Worm (Caenorhabditis elegans) whole organism, L4 larva: ENCODE measurements around the gene sre-21.
A peak's percentile ranks its signal among the peaks of the same experiment; 100 is the strongest.

Experiments used
- F26F4.8 ChIP-seq: fragments of 200-800 bp; sonication (Bioruptor generic); conservative IDR thresholded peaks from 2 replicates; pipeline ENCODE4 v1.3.6; 2022; ENCODE audit warnings: missing genetic modification characterization, missing compliant biosample characterization
- F44E2.7 ChIP-seq: fragments of 200-800 bp; sonication (Bioruptor generic); IDR thresholded peaks from 2 replicates; pipeline ENCODE4 v2.1.2; 2022; ENCODE audit warnings: missing genetic modification characterization, missing compliant biosample characterization
- F49E8.2 ChIP-seq: sonication (generic microtip); optimal IDR thresholded peaks from 2 replicates; lab custom pipeline; 2016; ENCODE audit warnings: missing compliant biosample characterization, mild to moderate bottlenecking, missing genetic modification characterization, borderline replicate concordance
- T20F7.1 ChIP-seq: fragments of 200-800 bp; sonication (Bioruptor generic); optimal IDR thresholded peaks from 2 replicates; lab custom pipeline; 2018; ENCODE audit warnings: mild to moderate bottlenecking, missing genetic modification characterization, missing compliant biosample characterization
- T26A8.4 ChIP-seq: fragments of 200-800 bp; sonication (Bioruptor generic); IDR thresholded peaks from 2 replicates; pipeline ENCODE4 v1.3.6; 2022; ENCODE audit warnings: missing genetic modification characterization, missing compliant biosample characterization
- Y75B8A.6 ChIP-seq: fragments of 200-800 bp; sonication (Bioruptor generic); IDR thresholded peaks from 2 replicates; pipeline ENCODE4 v1.3.6; 2022; ENCODE audit warnings: missing genetic modification reagents, missing genetic modification characterization, missing compliant biosample characterization
- ZK337.2 ChIP-seq: fragments of 200-800 bp; sonication (Bioruptor generic); IDR thresholded peaks from 2 replicates; pipeline ENCODE4 v1.3.6; 2022; ENCODE audit warnings: missing genetic modification reagents, missing genetic modification characterization, missing compliant biosample characterization
- arid-1 ChIP-seq: fragments of 200-800 bp; sonication (Bioruptor generic); conservative IDR thresholded peaks from 2 replicates; pipeline ENCODE4 v1.3.6; 2022; ENCODE audit warnings: missing genetic modification reagents, missing genetic modification characterization, missing compliant biosample characterization
- attf-4 ChIP-seq: sonication (generic microtip); optimal IDR thresholded peaks from 3 replicates; lab custom pipeline; 2017; ENCODE audit warnings: missing biosample characterization, missing genetic modification characterization
- ceh-28 ChIP-seq: fragments of 150-350 bp; optimal IDR thresholded peaks from 2 replicates; lab custom pipeline; 2014; ENCODE audit warnings: missing biosample characterization, missing genetic modification reagents, missing genetic modification characterization
- ceh-32 ChIP-seq: sonication (generic microtip); optimal IDR thresholded peaks from 2 replicates; lab custom pipeline; 2016; ENCODE audit warnings: mild to moderate bottlenecking, missing genetic modification characterization, missing compliant biosample characterization; ENCODE audit not compliant: poor library complexity
- ceh-62 ChIP-seq: sonication (generic microtip); optimal IDR thresholded peaks from 2 replicates; lab custom pipeline; 2017; ENCODE audit warnings: missing biosample characterization, missing genetic modification characterization
- daf-12 ChIP-seq: fragments of 150-350 bp; optimal IDR thresholded peaks from 2 replicates; lab custom pipeline; 2014; ENCODE audit warnings: missing biosample characterization, missing genetic modification reagents, missing genetic modification characterization
- daf-16 ChIP-seq, 3 experiments: sonication (generic microtip); optimal IDR thresholded peaks; 2 replicates each; lab custom pipeline; 2016 to 2017; ENCODE audit warnings: missing genetic modification characterization in 3 of 3, missing genetic modification reagents in 3 of 3, mild to moderate bottlenecking in 2 of 3, missing compliant biosample characterization in 2 of 3, missing biosample characterization in 1 of 3, moderate library complexity in 1 of 3
- daf-19 ChIP-seq: fragments of 200-800 bp; sonication (Bioruptor generic); conservative IDR thresholded peaks from 2 replicates; pipeline ENCODE4 v1.3.6; 2022; ENCODE audit warnings: missing genetic modification characterization, missing compliant biosample characterization
- dmd-6 ChIP-seq: fragments of 200-800 bp; sonication (Bioruptor generic); IDR thresholded peaks from 2 replicates; pipeline ENCODE4 v1.3.6; 2022; ENCODE audit warnings: missing genetic modification reagents, missing genetic modification characterization, missing compliant biosample characterization
- dmd-8 ChIP-seq: fragments of 200-800 bp; sonication (Bioruptor generic); IDR thresholded peaks from 2 replicates; pipeline ENCODE4 v1.3.6; 2022; ENCODE audit warnings: missing genetic modification characterization, missing compliant biosample characterization
- dpl-1 ChIP-seq: fragments of 150-350 bp; optimal IDR thresholded peaks from 2 replicates; lab custom pipeline; 2014; ENCODE audit warnings: missing biosample characterization, missing genetic modification reagents, missing genetic modification characterization
- dve-1 ChIP-seq: sonication (generic microtip); optimal IDR thresholded peaks from 2 replicates; lab custom pipeline; 2017; ENCODE audit warnings: antibody characterized with exemption, mild to moderate bottlenecking, missing genetic modification characterization, missing compliant biosample characterization; ENCODE audit not compliant: insufficient read depth
- fos-1 ChIP-seq: fragments of 150-350 bp; optimal IDR thresholded peaks from 2 replicates; lab custom pipeline; 2014; ENCODE audit warnings: missing biosample characterization, missing genetic modification characterization
- hlh-11 ChIP-seq: fragments of 200-800 bp; sonication (Bioruptor generic); optimal IDR thresholded peaks from 2 replicates; lab custom pipeline; 2018; ENCODE audit warnings: mild to moderate bottlenecking, missing genetic modification characterization, missing compliant biosample characterization
- hmg-1.1 ChIP-seq: fragments of 200-800 bp; sonication (Bioruptor generic); IDR thresholded peaks from 2 replicates; pipeline ENCODE4 v1.3.6; 2022; ENCODE audit warnings: missing genetic modification reagents, missing genetic modification characterization, missing compliant biosample characterization
- lim-7 ChIP-seq: fragments of 200-800 bp; sonication (Bioruptor generic); IDR thresholded peaks from 2 replicates; pipeline ENCODE4 v1.3.6; 2022; ENCODE audit warnings: missing genetic modification characterization, missing compliant biosample characterization
- lin-13 ChIP-seq: fragments of 150-350 bp; optimal IDR thresholded peaks from 2 replicates; lab custom pipeline; 2014; ENCODE audit warnings: missing biosample characterization, missing genetic modification reagents, missing genetic modification characterization
- lin-29 ChIP-seq: fragments of 200-800 bp; sonication (Bioruptor generic); IDR thresholded peaks from 2 replicates; pipeline ENCODE4 v1.3.6; 2022; ENCODE audit warnings: missing genetic modification reagents, missing genetic modification characterization, missing compliant biosample characterization
- lin-38 ChIP-seq: fragments of 200-800 bp; sonication (Bioruptor generic); IDR thresholded peaks from 2 replicates; pipeline ENCODE4 v1.3.6; 2022; ENCODE audit warnings: missing genetic modification reagents, missing genetic modification characterization, missing compliant biosample characterization
- lin-39 ChIP-seq: fragments of 150-350 bp; optimal IDR thresholded peaks from 2 replicates; lab custom pipeline; 2014; ENCODE audit warnings: missing biosample characterization, missing genetic modification reagents, missing genetic modification characterization
- madf-9 ChIP-seq: fragments of 200-800 bp; sonication (Bioruptor generic); conservative IDR thresholded peaks from 2 replicates; pipeline ENCODE4 v1.3.6; 2022; ENCODE audit warnings: missing genetic modification reagents, missing genetic modification characterization, missing compliant biosample characterization
- mdl-1 ChIP-seq, 2 experiments: fragments of 150-350 bp in 1 of 2; sonication (generic microtip) in 1 of 2; optimal IDR thresholded peaks; 2 replicates each; lab custom pipeline; 2014 to 2017; ENCODE audit warnings: missing biosample characterization in 2 of 2, missing genetic modification characterization in 2 of 2
- mep-1 ChIP-seq: fragments of 150-350 bp; sonication (generic microtip); optimal IDR thresholded peaks from 3 replicates; lab custom pipeline; 2014; ENCODE audit warnings: missing biosample characterization, missing genetic modification characterization
- mxl-2 ChIP-seq: fragments of 200-800 bp; sonication (Bioruptor generic); conservative IDR thresholded peaks from 2 replicates; pipeline ENCODE4 v1.3.6; 2022; ENCODE audit warnings: missing genetic modification reagents, missing genetic modification characterization, missing compliant biosample characterization
- nhr-102 ChIP-seq: sonication (generic microtip); optimal IDR thresholded peaks from 2 replicates; lab custom pipeline; 2016; ENCODE audit warnings: mild to moderate bottlenecking, missing genetic modification characterization, moderate library complexity, missing compliant biosample characterization
- nhr-11 ChIP-seq: fragments of 150-350 bp; optimal IDR thresholded peaks from 2 replicates; lab custom pipeline; 2014; ENCODE audit warnings: missing biosample characterization, missing genetic modification characterization
- nhr-111 ChIP-seq: fragments of 200-800 bp; sonication (Bioruptor generic); optimal IDR thresholded peaks from 2 replicates; lab custom pipeline; 2018; ENCODE audit warnings: mild to moderate bottlenecking, missing genetic modification characterization, missing compliant biosample characterization
- nhr-237 ChIP-seq: sonication (generic microtip); optimal IDR thresholded peaks from 2 replicates; lab custom pipeline; 2017; ENCODE audit warnings: missing biosample characterization, missing genetic modification characterization
- nhr-28 ChIP-seq: fragments of 150-350 bp; optimal IDR thresholded peaks from 2 replicates; lab custom pipeline; 2014; ENCODE audit warnings: missing biosample characterization, missing genetic modification characterization
- nhr-48 ChIP-seq: sonication (generic microtip); optimal IDR thresholded peaks from 2 replicates; lab custom pipeline; 2016; ENCODE audit warnings: mild to moderate bottlenecking, missing genetic modification characterization, missing compliant biosample characterization
- pha-4 ChIP-seq, 2 experiments: fragments of 150-350 bp in 1 of 2; fragments of 200-800 bp in 1 of 2; sonication (Bioruptor generic) in 1 of 2; IDR thresholded peaks in 1 of 2; optimal IDR thresholded peaks in 1 of 2; 2 replicates each; pipeline versions ENCODE4 v1.3.6 to Lab custom; 2014 to 2022; ENCODE audit warnings: missing genetic modification characterization in 2 of 2, missing genetic modification reagents in 2 of 2, missing biosample characterization in 1 of 2, missing compliant biosample characterization in 1 of 2
- pqm-1 ChIP-seq: sonication (generic microtip); optimal IDR thresholded peaks from 2 replicates; lab custom pipeline; 2017; ENCODE audit warnings: missing biosample characterization, missing genetic modification characterization
- sdz-12 ChIP-seq: fragments of 200-800 bp; sonication (Bioruptor generic); optimal IDR thresholded peaks from 2 replicates; lab custom pipeline; 2018; ENCODE audit warnings: mild to moderate bottlenecking, missing genetic modification characterization, missing compliant biosample characterization
- set-16 ChIP-seq: fragments of 200-800 bp; sonication (Bioruptor generic); IDR thresholded peaks from 2 replicates; pipeline ENCODE4 v1.3.6; 2022; ENCODE audit warnings: missing genetic modification reagents, missing genetic modification characterization, missing compliant biosample characterization
- skn-1 ChIP-seq: fragments of 150-350 bp; optimal IDR thresholded peaks from 2 replicates; lab custom pipeline; 2014; ENCODE audit warnings: missing biosample characterization, missing genetic modification characterization
- snpc-1.2 ChIP-seq: fragments of 200-800 bp; sonication (Bioruptor generic); IDR thresholded peaks from 2 replicates; pipeline ENCODE4 v1.3.6; 2022; ENCODE audit warnings: missing genetic modification reagents, missing genetic modification characterization, missing compliant biosample characterization
- spr-1 ChIP-seq: sonication (generic microtip); optimal IDR thresholded peaks from 2 replicates; lab custom pipeline; 2016; ENCODE audit warnings: mild to moderate bottlenecking, missing genetic modification characterization, missing compliant biosample characterization
- spr-3 ChIP-seq: fragments of 200-800 bp; sonication (Bioruptor generic); optimal IDR thresholded peaks from 2 replicates; lab custom pipeline; 2018; ENCODE audit warnings: mild to moderate bottlenecking, missing genetic modification characterization, missing compliant biosample characterization
- tra-1 ChIP-seq: fragments of 200-800 bp; sonication (Bioruptor generic); IDR thresholded peaks from 2 replicates; pipeline ENCODE4 v1.3.6; 2022; ENCODE audit warnings: missing genetic modification reagents, missing genetic modification characterization, missing compliant biosample characterization
- unc-39 ChIP-seq: sonication (generic microtip); optimal IDR thresholded peaks from 2 replicates; lab custom pipeline; 2017; ENCODE audit warnings: missing biosample characterization, missing genetic modification characterization
- zfp-3 ChIP-seq: fragments of 200-800 bp; sonication (Bioruptor generic); conservative IDR thresholded peaks from 2 replicates; pipeline ENCODE4 v1.3.6; 2022; ENCODE audit warnings: missing genetic modification reagents, missing genetic modification characterization, missing compliant biosample characterization
- zip-11 ChIP-seq: fragments of 200-800 bp; sonication (Bioruptor generic); IDR thresholded peaks from 2 replicates; pipeline ENCODE4 v1.3.6; 2022; ENCODE audit warnings: missing genetic modification characterization, missing compliant biosample characterization
- ztf-11 ChIP-seq: fragments of 150-350 bp; optimal IDR thresholded peaks from 2 replicates; lab custom pipeline; 2014; ENCODE audit warnings: missing biosample characterization, missing genetic modification characterization
- ztf-7 ChIP-seq: fragments of 150-350 bp; optimal IDR thresholded peaks from 2 replicates; lab custom pipeline; 2014; ENCODE audit warnings: missing biosample characterization, missing genetic modification characterization

Gene sre-21

DNA sequence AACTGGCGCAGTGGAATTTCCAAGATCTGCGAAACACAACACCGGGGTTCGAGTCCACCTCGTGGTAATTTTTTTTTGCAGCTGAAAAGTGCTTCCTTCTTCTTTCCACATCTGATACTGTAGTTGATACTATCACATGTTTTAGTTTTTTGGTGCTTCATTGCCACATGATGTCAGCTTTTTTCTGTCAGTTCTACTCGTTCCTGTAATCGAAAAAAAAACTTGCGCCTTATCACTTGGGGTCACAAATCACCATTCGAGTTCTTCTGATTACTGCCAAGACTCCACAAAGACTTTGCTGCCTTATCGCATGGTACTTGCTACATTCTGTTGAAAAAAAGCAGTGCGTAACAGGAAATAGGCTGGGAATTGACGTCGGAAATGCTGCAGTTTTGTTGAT lies 51.3 kb downstream of the sre-21 start (continued):
- TF ChIP-seq dmd-6 = peak; percentile 97
- TF ChIP-seq dmd-8 = no peak
- no peak for TF ChIP-seq ceh-28 (tag; lab: Kevin White, UChicago)
- TF ChIP-seq dve-1 (tag; lab: Kevin White, UChicago) = peak; percentile 87
- no peak for TF ChIP-seq T26A8.4
- no peak for TF ChIP-seq snpc-1.2 (GFP tag; lab: Robert Waterston, UW)
- no peak for TF ChIP-seq attf-4 (tag; lab: Kevin White, UChicago)
- TF ChIP-seq lin-38 (GFP tag; lab: Robert Waterston, UW) = no peak
- no peak for TF ChIP-seq daf-19
- TF ChIP-seq F44E2.7 = no peak
- TF ChIP-seq ztf-7 (tag; lab: Kevin White, UChicago) = no peak
- TF ChIP-seq hmg-1.1 (GFP tag; lab: Robert Waterston, UW) = no peak
- no peak for TF ChIP-seq ztf-11 (tag; lab: Kevin White, UChicago)
- TF ChIP-seq sdz-12 (GFP tag; lab: Kevin White, UChicago) = no peak
- peak; percentile 70 for TF ChIP-seq nhr-48
- TF ChIP-seq lin-13 (GFP tag; lab: Kevin White, UChicago) = no peak
- peak; percentile 79 for TF ChIP-seq tra-1 (GFP tag; lab: Robert Waterston, UW)
- no peak for TF ChIP-seq lim-7 (GFP tag; lab: Robert Waterston, UW)
- TF ChIP-seq nhr-28 (tag; lab: Kevin White, UChicago) = peak; percentile 90
- TF ChIP-seq ZK337.2 = no peak
- TF ChIP-seq mep-1 (tag; lab: Kevin White, UChicago) = peak; percentile 40
- TF ChIP-seq fos-1 (tag; lab: Kevin White, UChicago) = no peak
- TF ChIP-seq zip-11 = no peak
- TF ChIP-seq ceh-32 = no peak
- no peak for TF ChIP-seq skn-1 (tag; lab: Kevin White, UChicago)
- TF ChIP-seq hlh-11 = peak; percentile 91
- peak; percentile 98 for TF ChIP-seq pqm-1
- TF ChIP-seq F26F4.8 (GFP tag; lab: Robert Waterston, UW) = no peak
- no peak for TF ChIP-seq daf-16 (GFP tag; optimal IDR thresholded peaks at IDR 0.05; lab: Kevin White, UChicago)
- peak; percentile 94 for TF ChIP-seq daf-16 (tag; optimal IDR thresholded peaks at IDR 0.05; lab: Kevin White, UChicago)
- TF ChIP-seq nhr-102 (tag; lab: Kevin White, UChicago) = peak; percentile 78
- TF ChIP-seq pha-4 (GFP tag; IDR thresholded peaks at IDR 0.05; lab: Robert Waterston, UW) = 0 out of 2 replicates have a peak, but pooled peaks have one; percentile 52
- TF ChIP-seq pha-4 (tag; optimal IDR thresholded peaks at IDR 0.05; lab: Kevin White, UChicago) = no peak
- no peak for TF ChIP-seq nhr-237 (tag; lab: Kevin White, UChicago)
- TF ChIP-seq unc-39 (tag; lab: Kevin White, UChicago) = no peak
- TF ChIP-seq mdl-1 (tag; optimal IDR thresholded peaks at IDR 0.05; lab: Kevin White, UChicago) = peak in 1 of 2 experiments; percentile 41
- TF ChIP-seq daf-12 (tag; lab: Kevin White, UChicago) = no peak
- no peak for TF ChIP-seq spr-3 (GFP tag; lab: Kevin White, UChicago)
- TF ChIP-seq madf-9 = no peak
- TF ChIP-seq zfp-3 (GFP tag; lab: Robert Waterston, UW) = no peak
- no peak for TF ChIP-seq mxl-2 (GFP tag; lab: Robert Waterston, UW)
- TF ChIP-seq ceh-62 (tag; lab: Kevin White, UChicago) = no peak
- TF ChIP-seq set-16 (GFP tag; lab: Robert Waterston, UW) = no peak
- no peak for TF ChIP-seq lin-39 (tag; lab: Kevin White, UChicago)
- TF ChIP-seq dpl-1 (GFP tag; lab: Kevin White, UChicago) = no peak
- TF ChIP-seq T20F7.1 (GFP tag; lab: Kevin White, UChicago) = no peak
- TF ChIP-seq Y75B8A.6 (GFP tag; lab: Robert Waterston, UW) = no peak
- TF ChIP-seq F49E8.2 (tag; lab: Kevin White, UChicago) = no peak
- no peak for TF ChIP-seq nhr-111 (GFP tag; lab: Kevin White, UChicago)
- no peak for TF ChIP-seq nhr-11 (tag; lab: Kevin White, UChicago)
- TF ChIP-seq lin-29 = no peak
- TF ChIP-seq arid-1 (GFP tag; lab: Robert Waterston, UW) = no peak
- TF ChIP-seq spr-1 (tag; lab: Kevin White, UChicago) = no peak
